Worm (Caenorhabditis elegans) whole organism, L1 larva: ENCODE results near the gene col-153.
A peak's percentile ranks its signal among the peaks of the same experiment; 100 is the strongest.

ENCODE experiments used
- ceh-8 ChIP-seq: fragments of 200-800 bp; sonication (Bioruptor generic); optimal IDR thresholded peaks from 2 replicates; lab custom pipeline; 2018; ENCODE audit warnings: mild to moderate bottlenecking, missing genetic modification characterization, moderate library complexity, missing compliant biosample characterization
- fkh-8 ChIP-seq: sonication (generic microtip); optimal IDR thresholded peaks from 2 replicates; lab custom pipeline; 2016; ENCODE audit warnings: mild to moderate bottlenecking, missing genetic modification characterization, missing compliant biosample characterization
- lin-13 ChIP-seq: fragments of 150-350 bp; optimal IDR thresholded peaks from 2 replicates; lab custom pipeline; 2014; ENCODE audit warnings: missing biosample characterization, missing genetic modification reagents, missing genetic modification characterization
- lin-14 ChIP-seq: fragments of 200-800 bp; sonication (Bioruptor generic); optimal IDR thresholded peaks from 2 replicates; lab custom pipeline; 2018; ENCODE audit warnings: mild to moderate bottlenecking, missing genetic modification characterization, moderate library complexity, missing compliant biosample characterization
- nhr-19 ChIP-seq: fragments of 200-800 bp; sonication (Bioruptor generic); conservative IDR thresholded peaks from 2 replicates; pipeline ENCODE4 v1.3.6; 2022; ENCODE audit warnings: missing genetic modification characterization, missing compliant biosample characterization
- nhr-71 ChIP-seq: sonication (generic microtip); optimal IDR thresholded peaks from 2 replicates; lab custom pipeline; 2016; ENCODE audit warnings: mild to moderate bottlenecking, missing genetic modification characterization, moderate library complexity, missing compliant biosample characterization

col-153 gene

DNA sequence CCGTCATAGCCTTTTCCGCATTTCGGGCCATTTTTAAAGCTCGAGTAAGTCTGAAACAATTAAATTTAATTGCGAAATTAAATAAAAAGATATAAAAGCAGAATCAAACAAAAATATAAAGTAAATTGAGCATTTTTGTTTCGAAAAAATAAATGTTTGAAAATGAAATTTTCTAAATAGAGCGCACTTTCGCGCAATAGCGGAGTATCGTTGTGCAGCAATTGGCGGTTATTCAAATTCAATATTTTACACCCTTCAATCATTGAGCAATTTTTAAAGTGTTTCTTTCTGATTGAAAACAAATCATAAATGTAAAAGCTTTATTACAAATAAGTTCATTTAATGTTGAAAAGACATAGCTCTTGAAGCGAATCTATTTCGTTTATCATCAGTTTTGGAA lies 51.0 kb downstream of the col-153 start, which contains the start of gene isy-1 (continued):
- TF ChIP-seq nhr-71 (tag; lab: Kevin White, UChicago) (peak; percentile 81), fkh-8 (tag; lab: Kevin White, UChicago) (peak; percentile 61), lin-14 (GFP tag; lab: Kevin White, UChicago) (peak; percentile 76), nhr-19 (GFP tag; lab: Robert Waterston, UW) (peak; percentile 73), ceh-8 (GFP tag; lab: Kevin White, UChicago) (peak; percentile 17), lin-13 (GFP tag; lab: Kevin White, UChicago) (peak; percentile 48)
- TF ChIP-seq, all 84 proteins: peak for 41
